Fruit fly (Drosophila melanogaster) whole organism, prepupa: ENCODE measurements around the gene Rac2.

Experiments
- Blimp-1 ChIP-seq: fragments of 200-800 bp; sonication (Bioruptor generic); optimal IDR thresholded peaks from 3 replicates; lab custom pipeline; 2017; ENCODE audit warnings: missing biosample characterization, missing genetic modification characterization, mild to moderate bottlenecking, moderate library complexity, missing genetic modification reagents
- CG11762 ChIP-seq: fragments of 200-800 bp; sonication (Bioruptor generic); optimal IDR thresholded peaks from 3 replicates; lab custom pipeline; 2016; ENCODE audit warnings: missing biosample characterization, missing genetic modification characterization; ENCODE audit not compliant: insufficient read depth
- CG16779 ChIP-seq: fragments of 200-800 bp; sonication (Bioruptor generic); optimal IDR thresholded peaks from 3 replicates; lab custom pipeline; 2017; ENCODE audit warnings: missing biosample characterization, mild to moderate bottlenecking, missing genetic modification characterization
- CG6276 ChIP-seq: fragments of 200-800 bp; sonication (Bioruptor generic); optimal IDR thresholded peaks from 2 replicates; lab custom pipeline; 2017; ENCODE audit warnings: missing biosample characterization, mild to moderate bottlenecking, missing genetic modification characterization
- Met ChIP-seq: fragments of 200-800 bp; sonication (Bioruptor generic); optimal IDR thresholded peaks from 3 replicates; lab custom pipeline; 2016; ENCODE audit warnings: missing biosample characterization, missing genetic modification characterization
- Smox ChIP-seq: fragments of 200-800 bp; sonication (Bioruptor generic); optimal IDR thresholded peaks from 3 replicates; lab custom pipeline; 2016; ENCODE audit warnings: missing biosample characterization, missing genetic modification characterization
- acj6 ChIP-seq: fragments of 200-800 bp; sonication (Bioruptor generic); optimal IDR thresholded peaks from 3 replicates; lab custom pipeline; 2016; ENCODE audit warnings: missing biosample characterization, missing genetic modification characterization
- dac ChIP-seq: fragments of 200-800 bp; sonication (Bioruptor generic); optimal IDR thresholded peaks from 2 replicates; lab custom pipeline; 2017; ENCODE audit warnings: missing biosample characterization, mild to moderate bottlenecking, missing genetic modification characterization

DNA sequence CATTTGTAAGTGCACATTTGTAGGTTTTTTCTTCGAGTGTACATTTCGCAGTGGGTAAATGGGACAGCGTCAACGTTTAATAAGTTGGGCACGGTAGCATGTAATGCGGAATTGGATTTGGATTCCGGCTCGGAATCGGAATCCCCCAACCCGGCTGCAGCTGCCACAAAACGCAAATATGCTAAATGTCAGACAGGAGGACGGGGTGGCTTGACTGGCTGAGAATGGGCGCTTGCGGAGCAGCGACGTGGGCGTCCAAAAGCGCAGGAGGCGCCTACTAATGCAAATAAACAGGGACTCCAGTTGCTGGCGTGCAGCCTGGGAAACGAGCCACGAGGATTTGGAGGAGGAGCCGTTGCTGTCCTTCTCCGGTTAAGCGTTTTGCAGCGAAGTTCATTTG, 47.2 kb downstream of the Rac2 start, which contains the start of gene CG8564:
- TF ChIP-seq Met (GFP tag; lab: Kevin White, UChicago): no peak
- TF ChIP-seq acj6 (GFP tag; lab: Kevin White, UChicago): no peak
- no peak for TF ChIP-seq Blimp-1 (GFP tag; lab: Kevin White, UChicago)
- no peak for TF ChIP-seq CG6276
- no peak for TF ChIP-seq dac (GFP tag; lab: Kevin White, UChicago)
- TF ChIP-seq Smox (GFP tag; lab: Kevin White, UChicago): no peak
- TF ChIP-seq CG16779 (tag; lab: Kevin White, UChicago): no peak
- no peak for TF ChIP-seq CG11762 (GFP tag; lab: Kevin White, UChicago)
